Worm (Caenorhabditis elegans) whole organism, L1 larva: Measurements from ENCODE around the gene ilys-4.
A peak's percentile ranks its signal among the peaks of the same experiment; 100 is the strongest.

ENCODE experiments used
- C04F5.9 ChIP-seq: sonication (generic microtip); optimal IDR thresholded peaks from 2 replicates; lab custom pipeline; 2016; ENCODE audit warnings: missing genetic modification characterization, missing compliant biosample characterization
- C16A3.4 ChIP-seq: fragments of 150-350 bp; optimal IDR thresholded peaks from 2 replicates; lab custom pipeline; 2014; ENCODE audit warnings: missing biosample characterization, missing genetic modification characterization
- aha-1 ChIP-seq: fragments of 150-350 bp; optimal IDR thresholded peaks from 2 replicates; lab custom pipeline; 2014; ENCODE audit warnings: missing biosample characterization, missing genetic modification characterization
- alr-1 ChIP-seq: fragments of 200-800 bp; sonication (Bioruptor generic); optimal IDR thresholded peaks from 2 replicates; lab custom pipeline; 2018; ENCODE audit warnings: borderline replicate concordance, mild to moderate bottlenecking, missing genetic modification characterization, missing compliant biosample characterization
- aly-2 ChIP-seq: fragments of 150-350 bp; optimal IDR thresholded peaks from 2 replicates; lab custom pipeline; 2014; ENCODE audit warnings: missing biosample characterization, missing genetic modification characterization
- blmp-1 ChIP-seq: fragments of 150-350 bp; optimal IDR thresholded peaks from 2 replicates; lab custom pipeline; 2014; ENCODE audit warnings: missing biosample characterization, missing genetic modification characterization
- ceh-63 ChIP-seq: fragments of 200-800 bp; sonication (Bioruptor generic); optimal IDR thresholded peaks from 2 replicates; lab custom pipeline; 2018; ENCODE audit warnings: mild to moderate bottlenecking, missing genetic modification characterization, missing compliant biosample characterization
- ceh-8 ChIP-seq: fragments of 200-800 bp; sonication (Bioruptor generic); optimal IDR thresholded peaks from 2 replicates; lab custom pipeline; 2018; ENCODE audit warnings: mild to moderate bottlenecking, missing genetic modification characterization, moderate library complexity, missing compliant biosample characterization
- ceh-82 ChIP-seq, 3 experiments: fragments of 150-350 bp in 1 of 3; sonication (generic microtip) in 2 of 3; optimal IDR thresholded peaks; 2 replicates each; lab custom pipeline; 2014 to 2017; ENCODE audit warnings: missing biosample characterization in 3 of 3, missing genetic modification characterization in 3 of 3
- ceh-88 ChIP-seq: fragments of 200-800 bp; sonication (Bioruptor generic); IDR thresholded peaks from 2 replicates; pipeline ENCODE4 v1.3.6; 2022; ENCODE audit warnings: missing genetic modification characterization, missing compliant biosample characterization
- dpl-1 ChIP-seq, 3 experiments: fragments of 150-350 bp in 2 of 3; sonication (generic microtip) in 1 of 3; optimal IDR thresholded peaks; 2 replicates each; lab custom pipeline; 2014 to 2017; ENCODE audit warnings: missing biosample characterization in 3 of 3, missing genetic modification characterization in 3 of 3, missing genetic modification reagents in 3 of 3
- efl-1 ChIP-seq, 4 experiments: fragments of 150-350 bp; optimal IDR thresholded peaks in 3 of 4; peaks in 1 of 4; 1 replicate in 1 of 4; 2 replicates in 3 of 4; lab custom pipeline; 2014; ENCODE audit warnings: missing biosample characterization in 2 of 4, missing genetic modification characterization in 2 of 4, missing genetic modification reagents in 2 of 4
- elt-3 ChIP-seq, 6 experiments: fragments of 150-350 bp in 1 of 6; sonication (generic microtip); optimal IDR thresholded peaks; 2 replicates each; lab custom pipeline; 2017 to 2018; ENCODE audit warnings: missing biosample characterization in 6 of 6, missing genetic modification characterization in 6 of 6, inconsistent platforms in 1 of 6
- fkh-8 ChIP-seq: sonication (generic microtip); optimal IDR thresholded peaks from 2 replicates; lab custom pipeline; 2016; ENCODE audit warnings: mild to moderate bottlenecking, missing genetic modification characterization, missing compliant biosample characterization
- fos-1 ChIP-seq: fragments of 150-350 bp; optimal IDR thresholded peaks from 2 replicates; lab custom pipeline; 2014; ENCODE audit warnings: missing biosample characterization, missing genetic modification characterization
- hlh-17 ChIP-seq: fragments of 200-800 bp; sonication (Bioruptor generic); optimal IDR thresholded peaks from 2 replicates; lab custom pipeline; 2018; ENCODE audit warnings: missing genetic modification characterization, mild to moderate bottlenecking, missing compliant biosample characterization, moderate library complexity, borderline replicate concordance
- hpl-2 ChIP-seq: fragments of 150-350 bp; optimal IDR thresholded peaks from 2 replicates; lab custom pipeline; 2014; ENCODE audit warnings: missing biosample characterization, missing genetic modification reagents, missing genetic modification characterization
- jun-1 ChIP-seq: fragments of 150-350 bp; optimal IDR thresholded peaks from 2 replicates; lab custom pipeline; 2014; ENCODE audit warnings: missing biosample characterization, missing genetic modification reagents, missing genetic modification characterization
- lin-35 ChIP-seq, 2 experiments: fragments of 150-350 bp; optimal IDR thresholded peaks; 2 replicates each; lab custom pipeline; 2014; ENCODE audit warnings: missing biosample characterization in 2 of 2, missing genetic modification characterization in 2 of 2, missing genetic modification reagents in 2 of 2
- lin-39 ChIP-seq: fragments of 150-350 bp; optimal IDR thresholded peaks from 2 replicates; lab custom pipeline; 2014; ENCODE audit warnings: missing biosample characterization, missing genetic modification reagents, missing genetic modification characterization
- lsy-2 ChIP-seq, 2 experiments: fragments of 150-350 bp; optimal IDR thresholded peaks; 2 replicates each; lab custom pipeline; 2014; ENCODE audit warnings: missing biosample characterization in 2 of 2, missing genetic modification characterization in 2 of 2
- mab-9 ChIP-seq: fragments of 200-800 bp; sonication (Bioruptor generic); IDR thresholded peaks from 2 replicates; pipeline ENCODE4 v1.3.6; 2022; ENCODE audit warnings: missing genetic modification reagents, missing genetic modification characterization, missing compliant biosample characterization
- mep-1 ChIP-seq: fragments of 150-350 bp; optimal IDR thresholded peaks from 2 replicates; lab custom pipeline; 2014; ENCODE audit warnings: missing biosample characterization, missing genetic modification characterization
- nhr-12 ChIP-seq: sonication (generic microtip); optimal IDR thresholded peaks from 2 replicates; lab custom pipeline; 2017; ENCODE audit warnings: missing biosample characterization, missing genetic modification characterization
- nhr-47 ChIP-seq: sonication (generic microtip); optimal IDR thresholded peaks from 2 replicates; lab custom pipeline; 2016; ENCODE audit warnings: mild to moderate bottlenecking, missing genetic modification characterization, moderate library complexity, missing compliant biosample characterization
- nhr-71 ChIP-seq: sonication (generic microtip); optimal IDR thresholded peaks from 2 replicates; lab custom pipeline; 2016; ENCODE audit warnings: mild to moderate bottlenecking, missing genetic modification characterization, moderate library complexity, missing compliant biosample characterization
- nhr-77 ChIP-seq: fragments of 150-350 bp; optimal IDR thresholded peaks from 2 replicates; lab custom pipeline; 2014; ENCODE audit warnings: missing biosample characterization, missing genetic modification characterization
- nhr-85 ChIP-seq: sonication (generic microtip); peaks from one replicate; lab custom pipeline; 2016; ENCODE audit warnings: missing genetic modification characterization, inconsistent platforms, missing compliant biosample characterization
- pqm-1 ChIP-seq: sonication (generic microtip); optimal IDR thresholded peaks from 3 replicates; lab custom pipeline; 2017; ENCODE audit warnings: missing biosample characterization, missing genetic modification characterization
- snpc-4 ChIP-seq: fragments of 150-350 bp; optimal IDR thresholded peaks from 2 replicates; lab custom pipeline; 2014; ENCODE audit warnings: missing biosample characterization, missing genetic modification characterization
- snu-23 ChIP-seq: sonication (generic microtip); optimal IDR thresholded peaks from 2 replicates; lab custom pipeline; 2016; ENCODE audit warnings: missing genetic modification characterization, missing compliant biosample characterization
- sup-37 ChIP-seq: fragments of 200-800 bp; sonication (Bioruptor generic); optimal IDR thresholded peaks from 2 replicates; lab custom pipeline; 2018; ENCODE audit warnings: mild to moderate bottlenecking, missing genetic modification characterization, missing compliant biosample characterization
- unc-30 ChIP-seq: sonication (generic microtip); optimal IDR thresholded peaks from 2 replicates; lab custom pipeline; 2017; ENCODE audit warnings: missing biosample characterization, missing genetic modification characterization
- unc-62 ChIP-seq: fragments of 150-350 bp; optimal IDR thresholded peaks from 2 replicates; lab custom pipeline; 2014; ENCODE audit warnings: missing biosample characterization, missing genetic modification reagents, missing genetic modification characterization
- unc-86 ChIP-seq: sonication (generic microtip); optimal IDR thresholded peaks from 2 replicates; lab custom pipeline; 2016; ENCODE audit warnings: missing genetic modification characterization, missing compliant biosample characterization
- unc-98 ChIP-seq: fragments of 200-800 bp; sonication (Bioruptor generic); IDR thresholded peaks from 2 replicates; pipeline ENCODE4 v1.3.6; 2022; ENCODE audit warnings: missing genetic modification characterization, missing compliant biosample characterization
- zag-1 ChIP-seq: fragments of 150-350 bp; optimal IDR thresholded peaks from 2 replicates; lab custom pipeline; 2014; ENCODE audit warnings: missing biosample characterization, missing genetic modification characterization
- zip-4 ChIP-seq: fragments of 200-800 bp; sonication (Bioruptor generic); optimal IDR thresholded peaks from 2 replicates; lab custom pipeline; 2018; ENCODE audit warnings: mild to moderate bottlenecking, missing genetic modification characterization, moderate library complexity, missing compliant biosample characterization

ilys-4 gene

ce11 chrIV:7926102-7926840, 28.9 kb upstream of the ilys-4 start, which contains the start of gene rps-2 (continued):
- TF ChIP-seq ceh-8 (no peak), nhr-47 (tag; lab: Kevin White, UChicago) (peak; percentile 8), snpc-4 (tag; lab: Kevin White, UChicago) (no peak), jun-1 (no peak), hpl-2 (GFP tag; lab: Kevin White, UChicago) (no peak), mab-9 (GFP tag; lab: Robert Waterston, UW) (no peak), zip-4 (GFP tag; lab: Kevin White, UChicago) (no peak), snu-23 (no peak), dpl-1 (GFP tag; optimal IDR thresholded peaks at IDR 0.05; lab: Kevin White, UChicago) (peak in 2 of 3 experiments; percentile 29 to 53), ceh-63 (GFP tag; lab: Kevin White, UChicago) (no peak), unc-30 (tag; lab: Kevin White, UChicago) (no peak), fkh-8 (tag; lab: Kevin White, UChicago) (no peak), sup-37 (GFP tag; lab: Kevin White, UChicago) (no peak), nhr-77 (no peak), unc-86 (tag; lab: Kevin White, UChicago) (no peak), lsy-2 (tag; optimal IDR thresholded peaks at IDR 0.05; lab: Kevin White, UChicago) (peak; percentile 31 to 71), nhr-12 (tag; lab: Kevin White, UChicago) (no peak), zag-1 (tag; lab: Kevin White, UChicago) (no peak), ceh-88 (GFP tag; lab: Robert Waterston, UW) (no peak), fos-1 (no peak), unc-62 (GFP tag; lab: Kevin White, UChicago) (no peak), aly-2 (tag; lab: Kevin White, UChicago) (no peak), C16A3.4 (tag; lab: Kevin White, UChicago) (peak; percentile 33), lin-39 (tag; lab: Kevin White, UChicago) (peak; percentile 3), mep-1 (tag; lab: Kevin White, UChicago) (peak; percentile 33), hlh-17 (GFP tag; lab: Kevin White, UChicago) (no peak), elt-3 (tag; optimal IDR thresholded peaks at IDR 0.05; lab: Kevin White, UChicago) (no peak), C04F5.9 (tag; lab: Kevin White, UChicago) (no peak), lin-35 (GFP tag; optimal IDR thresholded peaks at IDR 0.05; lab: Kevin White, UChicago) (peak; percentile 35 to 57), unc-98 (no peak)

ce11 chrIV:7924975-7925828, 27.9 kb upstream of the ilys-4 start:
- TF ChIP-seq blmp-1 (tag; lab: Kevin White, UChicago) (no peak), aha-1 (tag; lab: Kevin White, UChicago) (no peak), alr-1 (no peak), nhr-71 (tag; lab: Kevin White, UChicago) (peak; percentile 16), efl-1 (optimal IDR thresholded peaks at IDR 0.05; lab: Kevin White, UChicago) (no peak), efl-1 (GFP tag; optimal IDR thresholded peaks at IDR 0.05 in 1 of 2; lab: Kevin White, UChicago) (peak in 1 of 2 experiments; percentile 84), nhr-77 (no peak), pqm-1 (tag; lab: Kevin White, UChicago) (no peak), ceh-82 (tag; optimal IDR thresholded peaks at IDR 0.05; lab: Kevin White, UChicago) (no peak), lsy-2 (tag; optimal IDR thresholded peaks at IDR 0.05; lab: Kevin White, UChicago) (peak; percentile 3 to 28), nhr-85 (tag; lab: Kevin White, UChicago) (peak; percentile 59)
